Fruit fly (Drosophila melanogaster) whole organism, pupa: Measurements from ENCODE around the gene CG32054.

ENCODE experiments used
- CG10348 ChIP-seq: fragments of 200-800 bp; sonication (Bioruptor generic); IDR thresholded peaks from 2 replicates; pipeline ENCODE4 v1.3.6; 2022; ENCODE audit warnings: missing biosample characterization, missing genetic modification characterization
- CG12605 ChIP-seq: fragments of 200-800 bp; sonication (Bioruptor generic); IDR thresholded peaks from 2 replicates; pipeline ENCODE4 v1.3.6; 2022; ENCODE audit warnings: missing biosample characterization, missing genetic modification characterization
- CG14655 ChIP-seq: fragments of 200-800 bp; sonication (Bioruptor generic); optimal IDR thresholded peaks from 3 replicates; lab custom pipeline; 2017; ENCODE audit warnings: mild to moderate bottlenecking, missing biosample characterization, missing genetic modification reagents, missing genetic modification characterization
- CG15710 ChIP-seq: fragments of 200-800 bp; sonication (Bioruptor generic); optimal IDR thresholded peaks from 2 replicates; lab custom pipeline; 2018; ENCODE audit warnings: missing biosample characterization, mild to moderate bottlenecking, missing genetic modification characterization, moderate library complexity
- CG17806 ChIP-seq: fragments of 200-800 bp; sonication (Bioruptor generic); optimal IDR thresholded peaks from 2 replicates; lab custom pipeline; 2018; ENCODE audit warnings: missing biosample characterization, mild to moderate bottlenecking, missing genetic modification characterization, moderate library complexity
- CG32121 ChIP-seq: fragments of 200-800 bp; sonication (Bioruptor generic); IDR thresholded peaks from 2 replicates; pipeline ENCODE4 v1.3.6; 2022; ENCODE audit warnings: missing biosample characterization, missing genetic modification characterization
- CG4496 ChIP-seq: fragments of 200-800 bp; sonication (Bioruptor generic); IDR thresholded peaks from 3 replicates; pipeline ENCODE4 v1.3.6; 2022; ENCODE audit warnings: missing biosample characterization, missing genetic modification characterization
- CG8159 ChIP-seq: fragments of 200-800 bp; sonication (Bioruptor generic); optimal IDR thresholded peaks from 3 replicates; lab custom pipeline; 2018; ENCODE audit warnings: missing biosample characterization, mild to moderate bottlenecking, missing genetic modification characterization, moderate library complexity
- D1 ChIP-seq: fragments of 200-800 bp; sonication (Bioruptor generic); optimal IDR thresholded peaks from 2 replicates; lab custom pipeline; 2018; ENCODE audit warnings: missing biosample characterization, mild to moderate bottlenecking, missing genetic modification characterization, moderate library complexity
- EcR ChIP-seq: fragments of 200-800 bp; sonication (Bioruptor generic); optimal IDR thresholded peaks from 3 replicates; lab custom pipeline; 2019; ENCODE audit warnings: missing biosample characterization, missing genetic modification characterization, mild to moderate bottlenecking, moderate library complexity, missing genetic modification reagents
- Ets98B ChIP-seq: fragments of 200-800 bp; sonication (Bioruptor generic); IDR thresholded peaks from 2 replicates; pipeline ENCODE4 v1.3.6; 2022; ENCODE audit warnings: missing biosample characterization, missing genetic modification characterization
- Pif1B ChIP-seq: fragments of 200-800 bp; sonication (Bioruptor generic); optimal IDR thresholded peaks from 3 replicates; lab custom pipeline; 2016; ENCODE audit warnings: missing biosample characterization, missing genetic modification characterization
- Snoo ChIP-seq: fragments of 200-800 bp; sonication (Bioruptor generic); optimal IDR thresholded peaks from 3 replicates; lab custom pipeline; 2017; ENCODE audit warnings: missing biosample characterization, mild to moderate bottlenecking, missing genetic modification characterization, inconsistent platforms
- fd96Ca ChIP-seq: fragments of 200-800 bp; sonication (Bioruptor generic); IDR thresholded peaks from 3 replicates; pipeline ENCODE4 v1.3.6; 2022; ENCODE audit warnings: missing biosample characterization, missing genetic modification characterization

dm6 chr3L:10052586-10052985 is 42.0 kb downstream of the CG32054 start:
- TF ChIP-seq Pif1B (GFP tag; lab: Kevin White, UChicago) (no peak), Ets98B (GFP tag; lab: Robert Waterston, UW) (no peak), CG14655 (GFP tag; lab: Kevin White, UChicago) (no peak), CG8159 (tag; lab: Kevin White, UChicago) (no peak), CG4496 (GFP tag; lab: Robert Waterston, UW) (no peak), Snoo (tag; lab: Kevin White, UChicago) (no peak), CG15710 (tag; lab: Kevin White, UChicago) (no peak), CG32121 (GFP tag; lab: Robert Waterston, UW) (no peak), D1 (tag; lab: Kevin White, UChicago) (no peak), EcR (GFP tag; lab: Kevin White, UChicago) (no peak), CG17806 (no peak), fd96Ca (no peak), CG10348 (GFP tag; lab: Robert Waterston, UW) (no peak), CG12605 (GFP tag; lab: Robert Waterston, UW) (no peak)
